Worm (Caenorhabditis elegans) whole organism, L3 larva: Measurements from ENCODE around the gene Y39H10B.2.
A peak's percentile ranks its signal among the peaks of the same experiment; 100 is the strongest.

Source experiments
- R02D3.7 ChIP-seq: fragments of 150-350 bp; optimal IDR thresholded peaks from 2 replicates; lab custom pipeline; 2014; ENCODE audit warnings: missing biosample characterization, missing genetic modification characterization
- ZK546.5 ChIP-seq: sonication (generic microtip); optimal IDR thresholded peaks from 2 replicates; lab custom pipeline; 2017; ENCODE audit warnings: missing biosample characterization, missing genetic modification characterization
- ama-1 ChIP-seq: fragments of 150-350 bp; optimal IDR thresholded peaks from 2 replicates; lab custom pipeline; 2018
- ceh-16 ChIP-seq: sonication (generic microtip); optimal IDR thresholded peaks from 2 replicates; lab custom pipeline; 2017; ENCODE audit warnings: missing biosample characterization, missing genetic modification characterization
- ceh-28 ChIP-seq: fragments of 150-350 bp; optimal IDR thresholded peaks from 2 replicates; lab custom pipeline; 2014; ENCODE audit warnings: missing biosample characterization, missing genetic modification reagents, missing genetic modification characterization
- ceh-82 ChIP-seq: fragments of 150-350 bp; optimal IDR thresholded peaks from 2 replicates; lab custom pipeline; 2014; ENCODE audit warnings: missing biosample characterization, missing genetic modification characterization
- ceh-9 ChIP-seq: sonication (generic microtip); optimal IDR thresholded peaks from 2 replicates; lab custom pipeline; 2018; ENCODE audit warnings: missing biosample characterization, missing genetic modification characterization
- daf-12 ChIP-seq: fragments of 150-350 bp; optimal IDR thresholded peaks from 2 replicates; lab custom pipeline; 2014; ENCODE audit warnings: missing biosample characterization, missing genetic modification reagents, missing genetic modification characterization
- egl-27 ChIP-seq: sonication (generic microtip); optimal IDR thresholded peaks from 4 replicates; lab custom pipeline; 2017; ENCODE audit warnings: missing biosample characterization, missing genetic modification reagents, missing genetic modification characterization
- egl-5 ChIP-seq: fragments of 150-350 bp; optimal IDR thresholded peaks from 2 replicates; lab custom pipeline; 2017; ENCODE audit warnings: missing biosample characterization, missing genetic modification reagents, missing genetic modification characterization, inconsistent platforms
- elt-1 ChIP-seq: fragments of 150-350 bp; optimal IDR thresholded peaks from 2 replicates; lab custom pipeline; 2014; ENCODE audit warnings: missing biosample characterization, missing genetic modification characterization
- elt-2 ChIP-seq: sonication (generic microtip); optimal IDR thresholded peaks from 2 replicates; lab custom pipeline; 2016; ENCODE audit warnings: missing genetic modification reagents, mild to moderate bottlenecking, missing genetic modification characterization, missing compliant biosample characterization
- elt-3 ChIP-seq, 3 experiments: fragments of 150-350 bp in 1 of 3; sonication (generic microtip) in 2 of 3; optimal IDR thresholded peaks; 2 replicates in 2 of 3; 4 replicates in 1 of 3; lab custom pipeline; 2014 to 2017; ENCODE audit warnings: missing biosample characterization in 3 of 3, missing genetic modification characterization in 3 of 3
- eor-1 ChIP-seq, 2 experiments: fragments of 150-350 bp; optimal IDR thresholded peaks; 2 replicates each; lab custom pipeline; 2014 to 2018; ENCODE audit warnings: missing biosample characterization in 2 of 2, missing genetic modification characterization in 2 of 2
- fkh-10 ChIP-seq: sonication (generic microtip); optimal IDR thresholded peaks from 2 replicates; lab custom pipeline; 2017; ENCODE audit warnings: missing biosample characterization, missing genetic modification reagents, missing genetic modification characterization
- hmg-11 ChIP-seq: sonication (generic microtip); optimal IDR thresholded peaks from 2 replicates; lab custom pipeline; 2016; ENCODE audit warnings: missing genetic modification characterization, missing compliant biosample characterization
- lin-15B ChIP-seq: fragments of 150-350 bp; optimal IDR thresholded peaks from 2 replicates; lab custom pipeline; 2014; ENCODE audit warnings: missing biosample characterization, missing genetic modification characterization
- lin-39 ChIP-seq: fragments of 150-350 bp; optimal IDR thresholded peaks from 2 replicates; lab custom pipeline; 2018; ENCODE audit warnings: missing biosample characterization, missing genetic modification reagents, missing genetic modification characterization
- lsy-12 ChIP-seq: sonication (generic microtip); optimal IDR thresholded peaks from 2 replicates; lab custom pipeline; 2016; ENCODE audit warnings: mild to moderate bottlenecking, missing genetic modification characterization, missing compliant biosample characterization
- mdl-1 ChIP-seq: fragments of 150-350 bp; optimal IDR thresholded peaks from 2 replicates; lab custom pipeline; 2014; ENCODE audit warnings: missing biosample characterization, missing genetic modification characterization
- nfya-1 ChIP-seq: sonication (generic microtip); optimal IDR thresholded peaks from 2 replicates; lab custom pipeline; 2017; ENCODE audit warnings: missing genetic modification characterization, mild to moderate bottlenecking, missing compliant biosample characterization, antibody characterized with exemption, moderate library complexity; ENCODE audit not compliant: insufficient read depth
- nhr-11 ChIP-seq: fragments of 150-350 bp; optimal IDR thresholded peaks from 2 replicates; lab custom pipeline; 2014; ENCODE audit warnings: missing biosample characterization, missing genetic modification characterization
- nhr-25 ChIP-seq: sonication (generic microtip); optimal IDR thresholded peaks from 2 replicates; lab custom pipeline; 2017; ENCODE audit warnings: missing biosample characterization, missing genetic modification characterization
- nhr-28 ChIP-seq: fragments of 150-350 bp; optimal IDR thresholded peaks from 2 replicates; lab custom pipeline; 2014; ENCODE audit warnings: missing biosample characterization, missing genetic modification characterization
- nhr-43 ChIP-seq: sonication (generic microtip); optimal IDR thresholded peaks from 2 replicates; lab custom pipeline; 2016; ENCODE audit warnings: mild to moderate bottlenecking, missing genetic modification characterization, missing compliant biosample characterization; ENCODE audit not compliant: poor library complexity, severe bottlenecking
- nhr-77 ChIP-seq: fragments of 150-350 bp; optimal IDR thresholded peaks from 2 replicates; lab custom pipeline; 2014; ENCODE audit warnings: missing biosample characterization, missing genetic modification characterization
- sea-2 ChIP-seq: fragments of 150-350 bp; sonication (generic microtip); optimal IDR thresholded peaks from 4 replicates; lab custom pipeline; 2014; ENCODE audit warnings: missing biosample characterization, missing genetic modification reagents, missing genetic modification characterization
- snpc-4 ChIP-seq: fragments of 150-350 bp; optimal IDR thresholded peaks from 2 replicates; lab custom pipeline; 2014; ENCODE audit warnings: missing biosample characterization, missing genetic modification characterization
- tbx-2 ChIP-seq: sonication (generic microtip); optimal IDR thresholded peaks from 2 replicates; lab custom pipeline; 2016; ENCODE audit warnings: mild to moderate bottlenecking, missing genetic modification characterization, missing compliant biosample characterization
- unc-62 ChIP-seq: fragments of 150-350 bp; sonication (generic microtip); optimal IDR thresholded peaks from 4 replicates; lab custom pipeline; 2014; ENCODE audit warnings: missing biosample characterization, missing genetic modification reagents, missing genetic modification characterization
- zag-1 ChIP-seq: fragments of 150-350 bp; optimal IDR thresholded peaks from 2 replicates; lab custom pipeline; 2014; ENCODE audit warnings: missing biosample characterization, missing genetic modification characterization

Gene Y39H10B.2

ce11 chrV:3716279-3716887 lies 47.8 kb downstream of the Y39H10B.2 start:
- TF ChIP-seq elt-1 (tag; lab: Kevin White, UChicago) (no peak), nhr-77 (tag; lab: Kevin White, UChicago) (no peak), lsy-12 (tag; lab: Kevin White, UChicago) (no peak), ZK546.5 (tag; lab: Kevin White, UChicago) (no peak), nhr-25 (tag; lab: Kevin White, UChicago) (no peak), nhr-28 (tag; lab: Kevin White, UChicago) (no peak), ama-1 (lab: Kevin White, UChicago) (peak; percentile 25), ceh-28 (tag; lab: Kevin White, UChicago) (no peak), nfya-1 (tag; lab: Kevin White, UChicago) (peak; percentile 72), fkh-10 (GFP tag; lab: Kevin White, UChicago) (peak; percentile 88), ceh-82 (tag; lab: Kevin White, UChicago) (no peak), egl-27 (tag; lab: Kevin White, UChicago) (no peak), egl-5 (tag; lab: Kevin White, UChicago) (no peak), unc-62 (GFP tag; lab: Kevin White, UChicago) (peak; percentile 91), snpc-4 (no peak), ceh-9 (tag; lab: Kevin White, UChicago) (no peak), eor-1 (tag; optimal IDR thresholded peaks at IDR 0.05; lab: Kevin White, UChicago) (no peak), elt-2 (tag; lab: Kevin White, UChicago) (no peak), nhr-11 (tag; lab: Kevin White, UChicago) (no peak), lin-39 (tag; lab: Kevin White, UChicago) (peak; percentile 59), zag-1 (tag; lab: Kevin White, UChicago) (no peak), sea-2 (no peak), hmg-11 (tag; lab: Kevin White, UChicago) (no peak), tbx-2 (tag; lab: Kevin White, UChicago) (no peak), nhr-43 (tag; lab: Kevin White, UChicago) (no peak), R02D3.7 (tag; lab: Kevin White, UChicago) (no peak), mdl-1 (tag; lab: Kevin White, UChicago) (no peak)

DNA sequence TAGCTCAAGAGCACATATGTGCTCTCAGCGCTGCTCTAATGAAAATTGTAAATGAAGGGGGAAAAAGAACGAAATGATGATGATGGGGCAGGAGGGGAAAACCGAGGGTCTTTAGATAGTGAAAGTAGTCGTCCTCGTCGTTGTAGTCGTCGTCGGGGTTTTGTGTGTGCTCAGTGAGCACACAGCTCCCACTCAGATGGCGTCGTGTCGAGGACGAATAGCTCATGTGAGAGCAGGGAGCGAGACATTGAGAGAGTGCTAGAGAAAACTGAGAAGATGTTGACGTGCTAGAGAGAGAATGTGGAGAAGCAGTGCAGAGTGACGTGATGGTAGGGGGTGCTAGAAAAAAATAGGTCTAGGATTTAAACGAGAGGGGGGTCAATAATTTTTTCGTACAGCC lies 49.2 kb downstream of the Y39H10B.2 start:
- TF ChIP-seq lin-39 (tag; lab: Kevin White, UChicago): peak; percentile 86
- peak; percentile 32 for TF ChIP-seq snpc-4
- peak; percentile 2 for TF ChIP-seq hmg-11 (tag; lab: Kevin White, UChicago)
- TF ChIP-seq fkh-10 (GFP tag; lab: Kevin White, UChicago): peak; percentile 60
- no peak for TF ChIP-seq daf-12 (tag; lab: Kevin White, UChicago)
- TF ChIP-seq lin-15B: peak; percentile 16
- TF ChIP-seq ama-1 (lab: Kevin White, UChicago): peak; percentile 29
- no peak for TF ChIP-seq ceh-16 (tag; lab: Kevin White, UChicago)
- peak; percentile 71 for TF ChIP-seq nfya-1 (tag; lab: Kevin White, UChicago)

DNA sequence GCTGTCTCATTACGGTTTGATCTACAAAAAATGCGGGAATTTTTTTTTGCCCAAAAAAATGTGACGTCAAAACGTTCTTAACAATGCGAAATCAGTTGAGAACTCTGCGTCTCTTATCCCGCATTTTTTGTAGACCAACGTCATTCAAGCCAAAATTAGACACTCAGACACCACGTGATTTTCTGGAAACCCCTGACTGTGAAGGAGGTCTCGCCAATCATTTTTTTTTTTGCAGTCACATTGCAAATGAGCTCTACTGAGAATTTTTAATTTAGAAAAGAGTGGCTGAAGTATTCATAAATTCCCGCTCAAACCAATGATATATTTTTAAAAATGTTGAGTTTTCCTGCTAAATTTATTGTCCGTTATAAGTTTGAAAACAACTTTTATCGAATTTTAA lies 49.9 kb downstream of the Y39H10B.2 start:
- TF ChIP-seq nhr-43 (tag; lab: Kevin White, UChicago): no peak
- no peak for TF ChIP-seq elt-3 (tag; optimal IDR thresholded peaks at IDR 0.05; lab: Kevin White, UChicago)
